Worm (Caenorhabditis elegans): ENCODE results near the gene pid-5.

- peak; percentile 84 for TF ChIP-seq skn-1 (tag; optimal IDR thresholded peaks at IDR 0.05)
- TF ChIP-seq elt-2 (tag; optimal IDR thresholded peaks at IDR 0.05), result peak; percentile 82
- TF ChIP-seq ztf-11 (tag; optimal IDR thresholded peaks at IDR 0.05), result no peak
These were observed 44.2 kb upstream of the pid-5 start, which contains the start of gene nhr-57 for ce11 chrV:4131471-4131939.
